Worm (Caenorhabditis elegans) whole organism, late embryonic: Measurements from ENCODE around the gene F41E7.2.

Experiments
- ama-1 ChIP-seq: fragments of 150-350 bp; optimal IDR thresholded peaks from 2 replicates; lab custom pipeline; 2014
- elt-2 ChIP-seq: sonication (generic microtip); optimal IDR thresholded peaks from 2 replicates; lab custom pipeline; 2016; ENCODE audit warnings: missing genetic modification reagents, missing genetic modification characterization, missing compliant biosample characterization
- lin-11 ChIP-seq: fragments of 200-800 bp; sonication (Bioruptor generic); optimal IDR thresholded peaks from 2 replicates; lab custom pipeline; 2018; ENCODE audit warnings: mild to moderate bottlenecking, missing genetic modification characterization, missing compliant biosample characterization
- npax-4 ChIP-seq: sonication (generic microtip); optimal IDR thresholded peaks from 2 replicates; lab custom pipeline; 2016; ENCODE audit warnings: missing genetic modification characterization, missing compliant biosample characterization
- pag-3 ChIP-seq: sonication (generic microtip); optimal IDR thresholded peaks from 2 replicates; lab custom pipeline; 2016; ENCODE audit warnings: missing compliant biosample characterization, missing genetic modification characterization, borderline replicate concordance
- pqm-1 ChIP-seq: sonication (generic microtip); optimal IDR thresholded peaks from 2 replicates; lab custom pipeline; 2016; ENCODE audit warnings: missing genetic modification characterization, missing compliant biosample characterization
- sox-2 ChIP-seq: fragments of 200-800 bp; sonication (Bioruptor generic); IDR thresholded peaks from 2 replicates; pipeline ENCODE4 v1.3.6; 2022; ENCODE audit warnings: missing genetic modification reagents, missing genetic modification characterization, missing compliant biosample characterization

DNA sequence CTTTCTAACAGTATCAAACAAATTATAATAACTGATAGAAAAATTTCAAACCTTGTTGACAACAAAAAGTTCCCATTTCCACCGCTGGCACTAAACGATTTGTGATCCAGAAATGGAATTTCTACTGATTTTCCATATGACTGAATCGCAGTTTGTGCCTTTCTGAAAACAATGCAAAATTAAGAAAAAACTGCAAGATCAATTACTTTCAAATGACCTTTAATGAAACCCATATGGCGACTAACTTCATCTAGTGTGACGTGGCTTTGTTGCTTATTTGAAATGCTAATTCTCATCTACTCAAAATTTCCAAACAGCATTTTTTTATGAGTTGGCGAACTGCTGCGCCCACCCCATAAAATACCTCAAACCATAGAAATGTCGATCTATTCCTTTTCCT, 34.0 kb downstream of the F41E7.2 start, which contains the start of gene F41E7.7:
- no peak for TF ChIP-seq elt-2 (tag; lab: Kevin White, UChicago)
- TF ChIP-seq pqm-1 (tag; lab: Kevin White, UChicago): no peak
- TF ChIP-seq pag-3 (tag; lab: Kevin White, UChicago): no peak
- TF ChIP-seq lin-11 (tag; lab: Kevin White, UChicago): no peak
- TF ChIP-seq npax-4: no peak
- TF ChIP-seq ama-1 (lab: Kevin White, UChicago): no peak
- TF ChIP-seq sox-2 (GFP tag; lab: Robert Waterston, UW): no peak
